Worm (Caenorhabditis elegans): ENCODE results near the gene pfn-2.

The pfn-2 gene

DNA sequence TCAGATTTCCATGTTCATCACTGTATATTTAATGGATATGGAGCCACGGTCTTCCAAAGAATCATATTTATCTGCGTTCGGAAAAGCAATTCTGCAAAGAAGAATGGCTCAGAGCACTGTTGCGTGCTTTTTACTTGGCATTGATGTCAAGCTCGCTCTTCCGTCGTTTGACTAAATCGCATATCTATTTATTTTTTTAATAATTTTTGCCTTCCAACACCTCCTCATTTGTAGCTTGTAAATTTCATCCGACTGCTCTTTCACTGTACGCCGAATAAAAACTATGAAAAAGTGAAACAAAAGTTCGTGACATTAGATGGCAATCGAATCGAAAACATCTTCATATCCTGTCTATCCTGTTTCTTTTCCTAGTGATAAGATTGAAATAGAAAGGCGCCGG, 14.0 kb downstream of the pfn-2 start, which contains the start of gene C26B9.2:
TSS of gene C26B9.2 (plus strand) at position 301 of the 400 bp plus-strand sequence.
- TF ChIP-seq blmp-1 (tag; optimal IDR thresholded peaks at IDR 0.05), result peak; percentile 43
- TF ChIP-seq ceh-8 (GFP tag; optimal IDR thresholded peaks at IDR 0.05), result no peak

DNA sequence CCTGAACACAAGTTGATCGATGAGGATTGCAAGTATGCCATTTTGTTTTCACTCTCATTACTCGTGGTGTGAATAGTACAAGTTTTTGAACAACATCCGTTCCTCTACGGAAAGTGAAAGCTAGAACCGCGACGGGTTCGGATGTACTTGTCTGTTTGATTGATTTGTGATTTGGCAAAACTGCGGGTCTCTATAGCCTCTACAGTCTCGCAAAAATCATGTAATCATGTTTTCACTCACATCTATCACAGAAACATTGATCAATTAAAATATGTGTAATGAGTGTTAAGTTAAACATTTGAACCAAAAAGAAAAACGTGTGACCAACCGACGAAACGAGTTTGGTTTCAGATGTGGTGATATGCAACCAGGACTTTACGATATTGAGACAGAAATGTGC, 14.5 kb downstream of the pfn-2 start:
- TF ChIP-seq nhr-85 (tag) (peak; percentile 68), lin-35 (GFP tag; optimal IDR thresholded peaks at IDR 0.05) (no peak), blmp-1 (tag; optimal IDR thresholded peaks at IDR 0.05) (peak; percentile 92)

DNA sequence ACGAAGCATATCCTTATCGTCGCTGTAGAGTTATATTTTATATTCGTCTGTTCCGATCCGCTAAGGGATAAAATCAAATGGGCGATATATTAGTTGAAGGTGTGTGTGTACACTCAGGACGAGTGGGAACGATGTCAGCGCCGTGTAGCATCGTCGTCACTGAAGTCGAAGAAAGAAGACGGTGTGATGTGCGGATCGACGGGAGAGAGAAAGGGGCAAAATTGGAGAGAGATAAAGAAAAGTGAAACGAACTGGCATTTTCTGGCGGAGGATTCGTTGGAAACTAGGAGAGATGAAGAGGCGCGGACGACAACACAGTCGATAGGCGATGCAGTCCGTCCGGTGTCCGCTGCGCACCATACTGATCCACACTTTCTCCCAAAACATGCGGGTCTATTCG, 15.9 kb downstream of the pfn-2 start, which contains the start of gene C26B9.3:
TSS of gene C26B9.3 (plus strand) at position 343 of the 400 bp plus-strand sequence.
- TF ChIP-seq mep-1 (tag; optimal IDR thresholded peaks at IDR 0.05), result peak; percentile 25
- TF ChIP-seq blmp-1 (tag; optimal IDR thresholded peaks at IDR 0.05), result peak; percentile 98
- no peak for TF ChIP-seq mab-9 (GFP tag; IDR thresholded peaks at IDR 0.05)
- peak; percentile 3 for TF ChIP-seq lin-14 (GFP tag; optimal IDR thresholded peaks at IDR 0.05)

DNA sequence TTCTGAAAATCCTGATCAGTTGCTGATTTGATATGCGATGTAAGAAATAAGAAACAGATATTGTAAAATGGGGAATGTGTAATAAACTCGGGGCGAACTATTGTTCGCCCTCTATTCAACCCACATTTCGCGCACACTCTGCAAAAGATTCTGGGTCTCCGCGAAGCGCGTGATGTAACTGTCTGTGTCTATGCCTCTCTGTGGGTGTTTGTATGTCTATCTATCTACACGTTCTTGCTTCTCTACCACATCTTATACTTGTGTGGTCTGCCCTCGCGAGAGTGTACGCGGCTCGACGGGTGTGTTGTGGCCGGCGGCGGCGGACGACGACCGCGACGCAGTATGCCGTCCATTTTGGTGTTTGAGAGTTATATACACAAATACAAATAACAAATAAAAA, 17.4 kb downstream of the pfn-2 start:
- TF ChIP-seq C16A3.4 (tag; optimal IDR thresholded peaks at IDR 0.05), result peak; percentile 10
- TF ChIP-seq swsn-7 (tag; optimal IDR thresholded peaks at IDR 0.05), result peak; percentile 61
- peak in 1 of 6 experiments; percentile 49 for TF ChIP-seq elt-3 (tag; optimal IDR thresholded peaks at IDR 0.05)
- TF ChIP-seq irx-1 (tag; optimal IDR thresholded peaks at IDR 0.05), result no peak
- peak in 1 of 3 experiments; percentile 24 for TF ChIP-seq dpl-1 (GFP tag; optimal IDR thresholded peaks at IDR 0.05)
- TF ChIP-seq snu-23 (GFP tag; optimal IDR thresholded peaks at IDR 0.05), result peak; percentile 67
- no peak for TF ChIP-seq hlh-4 (tag; optimal IDR thresholded peaks at IDR 0.05)
- peak; percentile 64 for TF ChIP-seq nhr-20 (tag; optimal IDR thresholded peaks at IDR 0.05)
- TF ChIP-seq unc-98 (GFP tag; IDR thresholded peaks at IDR 0.05), result no peak
- TF ChIP-seq tlp-1 (tag; optimal IDR thresholded peaks at IDR 0.05), result no peak
- peak; percentile 64 for TF ChIP-seq fkh-8 (tag; optimal IDR thresholded peaks at IDR 0.05)
- TF ChIP-seq mef-2 (tag; optimal IDR thresholded peaks at IDR 0.05), result no peak
- TF ChIP-seq lin-14 (GFP tag; optimal IDR thresholded peaks at IDR 0.05), result peak; percentile 90
- no peak for TF ChIP-seq ztf-4 (tag; optimal IDR thresholded peaks at IDR 0.05)
- peak; percentile 43 for TF ChIP-seq nhr-47 (tag; optimal IDR thresholded peaks at IDR 0.05)
- TF ChIP-seq tbx-2 (tag; optimal IDR thresholded peaks at IDR 0.05), result peak; percentile 55
- TF ChIP-seq sptf-1 (tag; optimal IDR thresholded peaks at IDR 0.05), result no peak
- peak; percentile 72 for TF ChIP-seq mep-1 (tag; optimal IDR thresholded peaks at IDR 0.05)
- TF ChIP-seq unc-86 (tag; optimal IDR thresholded peaks at IDR 0.05), result peak; percentile 24
- TF ChIP-seq C04F5.9 (tag; optimal IDR thresholded peaks at IDR 0.05), result no peak
- peak; percentile 12 for TF ChIP-seq egl-13 (tag; optimal IDR thresholded peaks at IDR 0.05)
- TF ChIP-seq xbp-1 (tag; optimal IDR thresholded peaks at IDR 0.05), result peak; percentile 45
- peak; percentile 37 for TF ChIP-seq isw-1 (GFP tag; IDR thresholded peaks at IDR 0.05)
- TF ChIP-seq ceh-82 (tag; optimal IDR thresholded peaks at IDR 0.05), result peak; percentile 31 to 62 (median 43)
- peak; percentile 53 for TF ChIP-seq rnt-1 (tag; optimal IDR thresholded peaks at IDR 0.05)
- TF ChIP-seq nhr-71 (tag; optimal IDR thresholded peaks at IDR 0.05), result peak; percentile 74
- peak; percentile 45 for TF ChIP-seq nhr-90 (tag; optimal IDR thresholded peaks at IDR 0.05; ENCODE audit: poor library complexity)
- TF ChIP-seq fos-1 (tag; optimal IDR thresholded peaks at IDR 0.05), result no peak
- peak; percentile 25 for TF ChIP-seq hpl-2 (GFP tag; optimal IDR thresholded peaks at IDR 0.05)
- TF ChIP-seq fkh-4 (tag; optimal IDR thresholded peaks at IDR 0.05; ENCODE audit: borderline replicate concordance), result no peak
- no peak for TF ChIP-seq nhr-237 (tag; optimal IDR thresholded peaks at IDR 0.05)
- no peak for TF ChIP-seq C34B4.2 (tag; optimal IDR thresholded peaks at IDR 0.05)
- no peak for TF ChIP-seq nhr-76 (tag; optimal IDR thresholded peaks at IDR 0.05)
- TF ChIP-seq ceh-88 (GFP tag; IDR thresholded peaks at IDR 0.05), result no peak
- peak; percentile 8 for TF ChIP-seq snpc-4 (tag; optimal IDR thresholded peaks at IDR 0.05)
- TF ChIP-seq nhr-85 (tag), result no peak
- peak; percentile 21; the same call in 1 of the 2 replicates for TF ChIP-seq nhr-19 (GFP tag; conservative IDR thresholded peaks at IDR 0.05)
- TF ChIP-seq nhr-77 (tag; optimal IDR thresholded peaks at IDR 0.05), result no peak
- peak in 1 of 2 experiments; percentile 48 for TF ChIP-seq efl-1 (optimal IDR thresholded peaks at IDR 0.05)
- TF ChIP-seq efl-1 (GFP tag; optimal IDR thresholded peaks at IDR 0.05 in 1 of 2), result peak; percentile 2 to 20
- peak; percentile 29 for TF ChIP-seq jun-1 (tag; optimal IDR thresholded peaks at IDR 0.05)
- peak in 1 of 2 experiments; percentile 83 for TF ChIP-seq mdl-1 (tag; optimal IDR thresholded peaks at IDR 0.05)
- peak; percentile 20 for TF ChIP-seq fkh-10 (GFP tag; optimal IDR thresholded peaks at IDR 0.05)
